Worm (Caenorhabditis elegans) whole organism, L4 larva: ENCODE results near the gene AH6.17.

Source experiments
- F44E2.7 ChIP-seq: fragments of 200-800 bp; sonication (Bioruptor generic); IDR thresholded peaks from 2 replicates; pipeline ENCODE4 v2.1.2; 2022; ENCODE audit warnings: missing genetic modification characterization, missing compliant biosample characterization
- F49E8.2 ChIP-seq: sonication (generic microtip); optimal IDR thresholded peaks from 2 replicates; lab custom pipeline; 2016; ENCODE audit warnings: missing compliant biosample characterization, mild to moderate bottlenecking, missing genetic modification characterization, borderline replicate concordance
- R02D3.7 ChIP-seq: fragments of 150-350 bp; sonication (generic microtip); optimal IDR thresholded peaks from 3 replicates; lab custom pipeline; 2014; ENCODE audit warnings: missing biosample characterization, missing genetic modification characterization
- T20F7.1 ChIP-seq: fragments of 200-800 bp; sonication (Bioruptor generic); optimal IDR thresholded peaks from 2 replicates; lab custom pipeline; 2018; ENCODE audit warnings: mild to moderate bottlenecking, missing genetic modification characterization, missing compliant biosample characterization
- Y48G9A.11 ChIP-seq: fragments of 200-800 bp; sonication (Bioruptor generic); IDR thresholded peaks from 2 replicates; pipeline ENCODE4 v1.3.6; 2022; ENCODE audit warnings: missing genetic modification reagents, missing genetic modification characterization, missing compliant biosample characterization
- aha-1 ChIP-seq: fragments of 150-350 bp; peaks from one replicate; lab custom pipeline; 2014; ENCODE audit warnings: missing biosample characterization, missing genetic modification characterization
- aly-2 ChIP-seq: sonication (generic microtip); optimal IDR thresholded peaks from 2 replicates; lab custom pipeline; 2018; ENCODE audit warnings: missing biosample characterization, missing genetic modification characterization
- ceh-82 ChIP-seq: sonication (generic microtip); optimal IDR thresholded peaks from 2 replicates; lab custom pipeline; 2017; ENCODE audit warnings: missing biosample characterization, missing genetic modification characterization
- dmd-6 ChIP-seq: fragments of 200-800 bp; sonication (Bioruptor generic); IDR thresholded peaks from 2 replicates; pipeline ENCODE4 v1.3.6; 2022; ENCODE audit warnings: missing genetic modification reagents, missing genetic modification characterization, missing compliant biosample characterization
- dpl-1 ChIP-seq: fragments of 150-350 bp; optimal IDR thresholded peaks from 2 replicates; lab custom pipeline; 2014; ENCODE audit warnings: missing biosample characterization, missing genetic modification reagents, missing genetic modification characterization
- dve-1 ChIP-seq: sonication (generic microtip); optimal IDR thresholded peaks from 2 replicates; lab custom pipeline; 2017; ENCODE audit warnings: antibody characterized with exemption, mild to moderate bottlenecking, missing genetic modification characterization, missing compliant biosample characterization; ENCODE audit not compliant: insufficient read depth
- fos-1 ChIP-seq: fragments of 150-350 bp; optimal IDR thresholded peaks from 2 replicates; lab custom pipeline; 2014; ENCODE audit warnings: missing biosample characterization, missing genetic modification characterization
- hif-1 ChIP-seq, 2 experiments: sonication (generic microtip); optimal IDR thresholded peaks; 2 replicates each; lab custom pipeline; 2016 to 2017; ENCODE audit warnings: missing compliant biosample characterization in 2 of 2, missing genetic modification characterization in 2 of 2, missing genetic modification reagents in 2 of 2, missing genotype in 2 of 2, mild to moderate bottlenecking in 1 of 2
- hlh-11 ChIP-seq: fragments of 200-800 bp; sonication (Bioruptor generic); optimal IDR thresholded peaks from 2 replicates; lab custom pipeline; 2018; ENCODE audit warnings: mild to moderate bottlenecking, missing genetic modification characterization, missing compliant biosample characterization
- hlh-30 ChIP-seq: sonication (generic microtip); optimal IDR thresholded peaks from 2 replicates; lab custom pipeline; 2017; ENCODE audit warnings: antibody characterized with exemption, mild to moderate bottlenecking, missing genetic modification characterization, missing compliant biosample characterization; ENCODE audit not compliant: insufficient read depth
- lin-1 ChIP-seq: fragments of 200-800 bp; sonication (Bioruptor generic); IDR thresholded peaks from 2 replicates; pipeline ENCODE4 v1.3.6; 2022; ENCODE audit warnings: missing genetic modification reagents, missing genetic modification characterization, missing compliant biosample characterization
- lin-15B ChIP-seq: fragments of 150-350 bp; sonication (generic microtip); optimal IDR thresholded peaks from 3 replicates; lab custom pipeline; 2014; ENCODE audit warnings: missing biosample characterization, missing genetic modification characterization
- lin-39 ChIP-seq: fragments of 150-350 bp; optimal IDR thresholded peaks from 2 replicates; lab custom pipeline; 2014; ENCODE audit warnings: missing biosample characterization, missing genetic modification reagents, missing genetic modification characterization
- lsy-2 ChIP-seq, 2 experiments: fragments of 150-350 bp in 1 of 2; sonication (generic microtip) in 1 of 2; optimal IDR thresholded peaks; 2 replicates each; lab custom pipeline; 2014 to 2017; ENCODE audit warnings: missing biosample characterization in 2 of 2, missing genetic modification characterization in 2 of 2
- madf-9 ChIP-seq: fragments of 200-800 bp; sonication (Bioruptor generic); conservative IDR thresholded peaks from 2 replicates; pipeline ENCODE4 v1.3.6; 2022; ENCODE audit warnings: missing genetic modification reagents, missing genetic modification characterization, missing compliant biosample characterization
- mep-1 ChIP-seq: fragments of 150-350 bp; sonication (generic microtip); optimal IDR thresholded peaks from 3 replicates; lab custom pipeline; 2014; ENCODE audit warnings: missing biosample characterization, missing genetic modification characterization
- nhr-10 ChIP-seq: fragments of 150-350 bp; optimal IDR thresholded peaks from 2 replicates; lab custom pipeline; 2014; ENCODE audit warnings: missing biosample characterization, missing genetic modification characterization
- nhr-237 ChIP-seq: sonication (generic microtip); optimal IDR thresholded peaks from 2 replicates; lab custom pipeline; 2017; ENCODE audit warnings: missing biosample characterization, missing genetic modification characterization
- nhr-25 ChIP-seq: sonication (generic microtip); optimal IDR thresholded peaks from 2 replicates; lab custom pipeline; 2017; ENCODE audit warnings: missing genetic modification characterization, mild to moderate bottlenecking, missing compliant biosample characterization, antibody characterized with exemption, moderate library complexity, borderline replicate concordance; ENCODE audit not compliant: insufficient read depth
- nhr-28 ChIP-seq: fragments of 150-350 bp; optimal IDR thresholded peaks from 2 replicates; lab custom pipeline; 2014; ENCODE audit warnings: missing biosample characterization, missing genetic modification characterization
- nhr-41 ChIP-seq: fragments of 200-800 bp; sonication (Bioruptor generic); IDR thresholded peaks from 2 replicates; pipeline ENCODE4 v1.3.6; 2022; ENCODE audit warnings: missing genetic modification reagents, missing genetic modification characterization, missing compliant biosample characterization
- nhr-76 ChIP-seq: fragments of 150-350 bp; optimal IDR thresholded peaks from 2 replicates; lab custom pipeline; 2014; ENCODE audit warnings: missing biosample characterization, missing genetic modification characterization
- nhr-77 ChIP-seq: fragments of 150-350 bp; optimal IDR thresholded peaks from 2 replicates; lab custom pipeline; 2014; ENCODE audit warnings: missing biosample characterization, missing genetic modification characterization
- saeg-2 ChIP-seq: fragments of 200-800 bp; sonication (Bioruptor generic); IDR thresholded peaks from 2 replicates; pipeline ENCODE4 v1.3.6; 2022; ENCODE audit warnings: missing genetic modification reagents, missing genetic modification characterization, missing compliant biosample characterization
- spr-1 ChIP-seq: sonication (generic microtip); optimal IDR thresholded peaks from 2 replicates; lab custom pipeline; 2016; ENCODE audit warnings: mild to moderate bottlenecking, missing genetic modification characterization, missing compliant biosample characterization
- spr-3 ChIP-seq: fragments of 200-800 bp; sonication (Bioruptor generic); optimal IDR thresholded peaks from 2 replicates; lab custom pipeline; 2018; ENCODE audit warnings: mild to moderate bottlenecking, missing genetic modification characterization, missing compliant biosample characterization
- tag-97 ChIP-seq: fragments of 200-800 bp; sonication (Bioruptor generic); IDR thresholded peaks from 2 replicates; pipeline ENCODE4 v1.3.6; 2022; ENCODE audit warnings: missing genetic modification characterization, missing compliant biosample characterization
- unc-62 ChIP-seq, 3 experiments: fragments of 150-350 bp in 1 of 3; sonication (generic microtip); optimal IDR thresholded peaks in 2 of 3; peaks in 1 of 3; 1 replicate in 1 of 3; 2 replicates in 2 of 3; lab custom pipeline; 2014 to 2017; ENCODE audit warnings: missing biosample characterization in 3 of 3, missing genetic modification characterization in 3 of 3, missing genetic modification reagents in 3 of 3, missing genotype in 1 of 3
- zfp-2 ChIP-seq: sonication (generic microtip); optimal IDR thresholded peaks from 2 replicates; lab custom pipeline; 2016; ENCODE audit warnings: mild to moderate bottlenecking, missing genetic modification characterization, missing compliant biosample characterization
- zfp-3 ChIP-seq: fragments of 200-800 bp; sonication (Bioruptor generic); conservative IDR thresholded peaks from 2 replicates; pipeline ENCODE4 v1.3.6; 2022; ENCODE audit warnings: missing genetic modification reagents, missing genetic modification characterization, missing compliant biosample characterization
- ztf-11 ChIP-seq: fragments of 150-350 bp; optimal IDR thresholded peaks from 2 replicates; lab custom pipeline; 2014; ENCODE audit warnings: missing biosample characterization, missing genetic modification characterization
- ztf-7 ChIP-seq: fragments of 150-350 bp; optimal IDR thresholded peaks from 2 replicates; lab custom pipeline; 2014; ENCODE audit warnings: missing biosample characterization, missing genetic modification characterization

AH6.17 gene

DNA sequence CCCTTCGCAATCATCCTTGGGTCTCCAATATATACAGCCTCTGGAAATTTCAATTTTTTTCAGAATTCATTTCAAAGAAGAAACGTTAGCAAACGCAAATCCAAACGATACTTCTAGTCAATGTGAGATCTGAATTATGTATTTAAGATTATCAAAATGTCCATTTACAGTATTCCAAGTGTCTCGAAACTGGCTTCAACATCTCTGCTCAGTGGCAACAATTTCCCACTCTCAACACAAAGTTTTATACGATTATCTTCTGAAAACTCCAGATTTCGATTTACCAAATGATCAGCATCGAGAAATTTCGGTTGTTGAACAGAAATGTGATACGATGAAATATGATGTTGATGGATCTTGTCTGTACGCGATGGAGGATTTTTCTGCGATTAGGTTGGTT lies 33.6 kb downstream of the AH6.17 start:
- TF ChIP-seq ztf-11 (tag; lab: Kevin White, UChicago) = no peak
- TF ChIP-seq tag-97 = no peak
- TF ChIP-seq unc-62 (GFP tag; optimal IDR thresholded peaks at IDR 0.05 in 1 of 2; lab: Kevin White, UChicago) = peak in 1 of 2 experiments; percentile 69
- no peak for TF ChIP-seq unc-62 (tag; optimal IDR thresholded peaks at IDR 0.05; lab: Kevin White, UChicago)
- peak; percentile 91 for TF ChIP-seq aha-1 (tag; lab: Kevin White, UChicago)
- no peak for TF ChIP-seq aly-2 (tag; lab: Kevin White, UChicago)
- TF ChIP-seq fos-1 (tag; lab: Kevin White, UChicago) = no peak

DNA sequence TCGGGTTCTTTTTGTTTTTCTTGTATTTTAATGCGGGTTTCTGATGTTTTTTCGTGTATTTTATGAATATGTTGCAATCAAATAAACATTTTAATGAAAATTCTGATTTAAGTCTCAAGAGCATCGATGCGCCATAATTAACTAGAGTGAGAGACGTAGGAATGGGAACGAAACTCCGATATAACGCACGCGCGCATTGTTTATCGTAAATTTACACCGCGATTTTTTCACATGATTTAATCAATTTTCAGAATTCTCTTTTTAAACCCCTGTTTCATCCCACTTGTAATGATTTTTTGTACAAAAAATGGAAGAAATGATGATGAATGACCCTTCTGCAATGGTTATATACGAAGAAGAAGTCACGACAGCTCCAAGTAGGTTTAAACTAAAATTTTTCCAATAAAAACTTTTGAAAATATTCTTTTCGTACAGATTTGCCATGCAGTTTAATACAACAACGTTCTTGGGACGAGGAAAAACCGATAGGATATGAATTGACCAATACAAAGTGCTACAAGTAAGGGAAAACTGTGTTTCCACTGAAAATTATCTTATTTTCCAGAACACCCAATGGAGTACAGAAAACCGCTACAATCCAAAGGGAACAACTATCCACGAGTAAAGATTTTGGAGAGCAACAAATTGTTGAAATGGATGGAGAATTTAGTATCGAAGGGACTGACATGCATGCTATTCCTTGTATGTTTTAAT lies 34.6 kb downstream of the AH6.17 start, which contains the start of gene zfp-2:
TSS of gene zfp-2 (plus strand) at position 214 of the 714 bp plus-strand sequence.
- TF ChIP-seq F44E2.7 (GFP tag; lab: Robert Waterston, UW) (no peak), zfp-2 (tag; lab: Kevin White, UChicago) (no peak), Y48G9A.11 (GFP tag; lab: Robert Waterston, UW) (peak; percentile 86), R02D3.7 (tag; lab: Kevin White, UChicago) (peak; percentile 62), aha-1 (tag; lab: Kevin White, UChicago) (peak; percentile 52), hlh-30 (tag; lab: Kevin White, UChicago) (peak; percentile 66), nhr-28 (tag; lab: Kevin White, UChicago) (no peak), T20F7.1 (peak; percentile 92), lin-1 (GFP tag; lab: Robert Waterston, UW) (no peak), unc-62 (GFP tag; optimal IDR thresholded peaks at IDR 0.05 in 1 of 2; lab: Kevin White, UChicago) (peak in 1 of 2 experiments; percentile 65), unc-62 (tag; optimal IDR thresholded peaks at IDR 0.05; lab: Kevin White, UChicago) (no peak), hif-1 (tag; optimal IDR thresholded peaks at IDR 0.05; lab: Kevin White, UChicago) (no peak), dpl-1 (GFP tag; lab: Kevin White, UChicago) (peak; percentile 2)
- TF ChIP-seq, all 104 proteins: peak for 7

DNA sequence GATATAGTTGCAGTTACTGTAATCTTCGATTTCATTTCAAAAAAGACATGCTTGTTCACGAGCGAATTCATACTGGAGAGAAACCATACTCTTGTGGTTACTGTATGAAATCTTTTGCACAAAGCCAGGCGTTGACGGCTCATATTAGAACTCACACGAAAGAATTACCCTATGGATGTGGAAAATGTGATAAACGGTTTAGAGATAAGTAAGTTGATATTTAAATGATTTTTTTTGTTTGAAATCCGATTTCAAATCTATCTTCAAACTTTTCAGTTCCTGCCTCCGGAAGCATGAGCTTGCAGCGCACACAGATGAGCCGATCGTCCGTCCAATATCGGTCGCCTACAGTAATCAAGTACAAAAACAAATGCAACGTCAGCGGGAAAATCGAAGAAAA lies 35.9 kb downstream of the AH6.17 start:
- TF ChIP-seq lin-39 (no peak), nhr-237 (no peak), unc-62 (GFP tag; optimal IDR thresholded peaks at IDR 0.05 in 1 of 2; lab: Kevin White, UChicago) (peak in 1 of 2 experiments; percentile 58), unc-62 (tag; optimal IDR thresholded peaks at IDR 0.05; lab: Kevin White, UChicago) (no peak), spr-1 (tag; lab: Kevin White, UChicago) (no peak), madf-9 (GFP tag; lab: Robert Waterston, UW) (no peak), F49E8.2 (no peak), nhr-28 (tag; lab: Kevin White, UChicago) (no peak), nhr-76 (tag; lab: Kevin White, UChicago) (no peak), lin-15B (tag; lab: Kevin White, UChicago) (no peak), nhr-41 (GFP tag; lab: Robert Waterston, UW) (no peak), aha-1 (tag; lab: Kevin White, UChicago) (peak; percentile 66), mep-1 (tag; lab: Kevin White, UChicago) (no peak), spr-3 (GFP tag; lab: Kevin White, UChicago) (no peak), nhr-77 (tag; lab: Kevin White, UChicago) (no peak), ztf-7 (tag; lab: Kevin White, UChicago) (no peak), ceh-82 (tag; lab: Kevin White, UChicago) (no peak)

DNA sequence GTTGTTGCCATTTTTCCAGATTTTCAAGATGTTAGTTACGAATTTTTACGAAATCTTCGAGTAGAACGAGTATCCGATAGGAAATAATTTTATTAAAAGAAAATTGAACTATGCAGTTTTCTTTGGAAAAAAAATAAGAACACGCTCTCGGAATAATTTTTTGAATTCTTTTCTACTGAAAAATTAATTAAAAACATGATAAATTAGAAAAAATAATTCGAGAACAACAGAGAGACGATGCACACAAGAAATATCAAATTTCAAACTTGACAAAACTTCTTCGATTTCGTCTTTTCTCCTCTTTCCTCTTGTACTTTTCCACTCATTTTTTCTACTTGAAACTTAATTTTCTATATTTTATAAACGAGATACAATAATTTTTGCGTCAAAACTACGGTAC lies 37.0 kb downstream of the AH6.17 start, which contains the start of gene F35H8.4:
TSS of gene F35H8.4 (minus strand) at position 101 of the 400 bp plus-strand sequence.
- TF ChIP-seq zfp-3 (GFP tag; lab: Robert Waterston, UW) (no peak), lsy-2 (tag; optimal IDR thresholded peaks at IDR 0.05; lab: Kevin White, UChicago) (peak in 1 of 2 experiments; percentile 2)
- TF ChIP-seq, all 104 proteins: peak for 1

DNA sequence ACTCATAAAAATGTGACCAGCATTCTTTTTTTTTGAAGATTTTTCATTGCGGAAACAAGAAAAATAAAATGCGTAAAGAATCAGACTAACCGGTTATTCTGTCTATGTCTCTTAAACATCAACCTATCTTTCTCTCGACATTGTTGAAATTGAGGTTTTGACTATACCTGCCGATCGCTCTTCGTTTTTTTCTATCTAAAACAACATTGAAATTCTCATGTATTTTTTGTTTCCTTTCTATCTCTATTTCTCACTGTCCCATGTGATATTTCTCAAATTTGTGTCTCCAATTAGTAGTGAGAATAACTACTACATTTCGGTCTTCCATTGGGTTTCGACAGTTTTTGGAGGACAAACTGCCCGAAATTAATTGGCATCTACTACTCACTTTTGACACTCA lies 37.9 kb downstream of the AH6.17 start:
- TF ChIP-seq hlh-11 (peak; percentile 15), saeg-2 (GFP tag; lab: Robert Waterston, UW) (no peak), dmd-6 (GFP tag; lab: Robert Waterston, UW) (0 out of 2 replicates have a peak, but pooled peaks have one; percentile 6), hlh-30 (tag; lab: Kevin White, UChicago) (peak; percentile 42), nhr-10 (tag; lab: Kevin White, UChicago) (no peak), hif-1 (tag; optimal IDR thresholded peaks at IDR 0.05; lab: Kevin White, UChicago) (no peak), mep-1 (tag; lab: Kevin White, UChicago) (peak; percentile 15), dve-1 (tag; lab: Kevin White, UChicago) (peak; percentile 5), nhr-25 (tag; lab: Kevin White, UChicago) (peak; percentile 37), nhr-28 (tag; lab: Kevin White, UChicago) (peak; percentile 64), lsy-2 (tag; optimal IDR thresholded peaks at IDR 0.05; lab: Kevin White, UChicago) (peak in 1 of 2 experiments; percentile 3), T20F7.1 (peak; percentile 6)
